Fruit fly (Drosophila melanogaster): Measurements from ENCODE around the gene Vml.
A peak's percentile ranks its signal among the peaks of the same experiment; 100 is the strongest.

Vml gene

dm6 chrX:2295435-2296229 lies 20.0 kb downstream of the Vml start, which contains the start of gene Raf (continued):
- no peak for TF ChIP-seq Dp (GFP tag; optimal IDR thresholded peaks at IDR 0.05)
- peak; percentile 16 for TF ChIP-seq sd (tag; optimal IDR thresholded peaks at IDR 0.05)
- peak; percentile 21 for TF ChIP-seq cad (GFP tag; optimal IDR thresholded peaks at IDR 0.05)
- TF ChIP-seq Adf1 (GFP tag; IDR thresholded peaks at IDR 0.05): peak; percentile 71
- TF ChIP-seq peb (GFP tag; IDR thresholded peaks at IDR 0.05): 0 out of 2 replicates have a peak, but pooled peaks have one; percentile 6
- no peak for TF ChIP-seq CG10979 (tag; optimal IDR thresholded peaks at IDR 0.05)
- peak; percentile 93 for TF ChIP-seq crol (GFP tag; IDR thresholded peaks at IDR 0.05)
- TF ChIP-seq Kr (GFP tag; optimal IDR thresholded peaks at IDR 0.05): peak; percentile 26

DNA sequence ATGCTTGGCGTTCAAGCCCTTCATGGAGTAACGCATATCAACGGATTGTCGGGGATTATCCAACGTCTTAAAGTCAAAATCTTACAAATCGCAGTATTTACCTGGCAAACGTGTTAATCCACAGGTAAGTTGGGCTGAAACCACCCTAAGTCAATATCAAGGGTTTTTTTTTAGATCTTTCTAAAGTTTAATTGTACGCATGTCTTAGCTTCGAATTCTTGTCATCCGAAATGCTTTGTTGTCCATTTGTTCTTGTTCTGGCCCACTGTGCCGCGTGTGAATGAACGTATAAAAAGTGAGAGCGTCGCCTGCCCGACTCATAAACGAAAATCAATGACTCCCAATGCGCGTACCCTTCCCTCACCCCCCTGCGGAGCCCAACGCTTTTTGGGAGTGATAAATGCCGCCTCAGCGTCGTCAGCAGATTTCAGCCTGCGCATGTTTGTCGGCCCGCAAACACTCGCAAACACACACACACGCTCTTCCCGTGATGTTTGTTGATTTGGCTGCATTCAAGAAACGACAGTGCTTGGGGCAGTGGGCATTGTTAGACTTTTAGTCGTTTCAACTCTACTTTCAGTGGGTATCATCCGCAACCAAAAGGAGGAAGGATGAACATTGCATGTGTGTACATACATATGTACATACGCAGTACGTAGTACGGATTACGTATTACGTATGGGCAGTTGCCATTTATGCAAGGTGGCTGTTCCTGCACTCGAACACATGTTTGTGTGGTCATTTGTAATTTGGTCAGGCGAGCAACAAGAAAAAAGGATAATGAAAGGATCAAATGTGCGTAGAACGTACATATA lies 20.8 kb downstream of the Vml start:
- TF ChIP-seq peb (GFP tag; IDR thresholded peaks at IDR 0.05) (no peak), Jarid2 (GFP tag; optimal IDR thresholded peaks at IDR 0.05) (peak; percentile 78), nmo (GFP tag; optimal IDR thresholded peaks at IDR 0.05) (peak; percentile 97), sr (GFP tag; IDR thresholded peaks at IDR 0.05) (no peak), CG8089 (GFP tag; optimal IDR thresholded peaks at IDR 0.05) (peak; percentile 95), CG4730 (GFP tag; IDR thresholded peaks at IDR 0.05) (no peak; the same call in none of the 2 replicates), shn (GFP tag; optimal IDR thresholded peaks at IDR 0.05) (peak; percentile 97), CG2889 (GFP tag; IDR thresholded peaks at IDR 0.05) (no peak), C15 (GFP tag; IDR thresholded peaks at IDR 0.05) (peak; percentile 54; the same call in 1 of the 3 replicates), Hand (GFP tag; optimal IDR thresholded peaks at IDR 0.05) (peak; percentile 92), D (optimal IDR thresholded peaks at IDR 0.05) (no peak), D (GFP tag; optimal IDR thresholded peaks at IDR 0.05) (peak; percentile 94), CG17186 (GFP tag; optimal IDR thresholded peaks at IDR 0.05) (peak; percentile 84), CG4707 (GFP tag; optimal IDR thresholded peaks at IDR 0.05) (peak; percentile 98), ab (GFP tag; optimal IDR thresholded peaks at IDR 0.05) (peak; percentile 86), repo (GFP tag; optimal IDR thresholded peaks at IDR 0.05) (peak; percentile 90), zen2 (GFP tag; IDR thresholded peaks at IDR 0.05; ENCODE audit: partially characterized antibody) (no peak), CG5245 (GFP tag; optimal IDR thresholded peaks at IDR 0.05) (peak; percentile 76), CG14965 (GFP tag; optimal IDR thresholded peaks at IDR 0.05; ENCODE audit: borderline replicate concordance) (peak; percentile 72), Hr51 (GFP tag; optimal IDR thresholded peaks at IDR 0.05) (peak; percentile 88 to 95), CG6175 (GFP tag; IDR thresholded peaks at IDR 0.05) (no peak; the same call in 2 of the 3 replicates), CG14014 (GFP tag; IDR thresholded peaks at IDR 0.05) (peak; percentile 72), E2f2 (GFP tag; IDR thresholded peaks at IDR 0.05) (peak; percentile 55), BEAF-32 (GFP tag; optimal IDR thresholded peaks at IDR 0.05) (peak; percentile 7), CG2129 (GFP tag; IDR thresholded peaks at IDR 0.05; ENCODE audit: partially characterized antibody) (no peak), trem (tag; optimal IDR thresholded peaks at IDR 0.05) (peak; percentile 79), Poxn (GFP tag; IDR thresholded peaks at IDR 0.05) (peak; percentile 6; the same call in 1 of the 2 replicates), CG4617 (GFP tag; optimal IDR thresholded peaks at IDR 0.05; ENCODE audit: borderline replicate concordance) (peak; percentile 75), Antp (GFP tag; optimal IDR thresholded peaks at IDR 0.05) (peak; percentile 96), Vsx1 (GFP tag; optimal IDR thresholded peaks at IDR 0.05) (peak; percentile 78), CG10366 (GFP tag; IDR thresholded peaks at IDR 0.05) (peak; percentile 58), fd96Cb (tag; optimal IDR thresholded peaks at IDR 0.05) (peak; percentile 94), CG1832 (GFP tag; optimal IDR thresholded peaks at IDR 0.05) (no peak), H2.0 (GFP tag; IDR thresholded peaks at IDR 0.05) (peak; percentile 77), CrebB (tag; optimal IDR thresholded peaks at IDR 0.05) (peak; percentile 87), lab (GFP tag; optimal IDR thresholded peaks at IDR 0.05) (peak; percentile 93), B-H2 (GFP tag; optimal IDR thresholded peaks at IDR 0.05) (peak; percentile 71), CG1024 (GFP tag; IDR thresholded peaks at IDR 0.05) (no peak)

Measured in whole organism, embryonic.